Worm (Caenorhabditis elegans): ENCODE results near the gene sqst-2.

- TF ChIP-seq nhr-28 (tag; optimal IDR thresholded peaks at IDR 0.05) (no peak), lsy-2 (tag; optimal IDR thresholded peaks at IDR 0.05) (no peak), sptf-1 (tag; optimal IDR thresholded peaks at IDR 0.05) (no peak), ztf-11 (tag; optimal IDR thresholded peaks at IDR 0.05) (no peak), nhr-12 (tag; optimal IDR thresholded peaks at IDR 0.05) (no peak)
Observed at ce11 chrIV:7301481-7301880, 27.3 kb downstream of the sqst-2 start.

Data from whole organism, mixed stage, embryonic.